Fruit fly (Drosophila melanogaster) whole organism, embryonic: Measurements from ENCODE around the gene CG6497.

Experiments
- Ada2b ChIP-seq: fragments of 200-800 bp; sonication (Bioruptor generic); IDR thresholded peaks from 2 replicates; pipeline ENCODE4 v1.3.6; 2022; ENCODE audit warnings: missing biosample characterization, missing genetic modification characterization
- Adf1 ChIP-seq: fragments of 200-800 bp; sonication (Bioruptor generic); IDR thresholded peaks from 2 replicates; pipeline ENCODE4 v1.3.6; 2022; ENCODE audit warnings: missing biosample characterization, missing genetic modification characterization
- Awh ChIP-seq: fragments of 200-800 bp; sonication (Bioruptor generic); IDR thresholded peaks from 2 replicates; pipeline ENCODE4, ENCODE4 v1.3.6; 2022; ENCODE audit warnings: missing biosample characterization, missing genetic modification characterization
- Bteb2 ChIP-seq: fragments of 200-800 bp; sonication (Bioruptor generic); optimal IDR thresholded peaks from 2 replicates; lab custom pipeline; 2016; ENCODE audit warnings: missing biosample characterization, missing genetic modification characterization
- CG11093 ChIP-seq: fragments of 200-800 bp; sonication (Bioruptor generic); IDR thresholded peaks from 3 replicates; pipeline ENCODE4 v1.3.6; 2022; ENCODE audit warnings: missing biosample characterization, missing genetic modification characterization
- CG11560 ChIP-seq: fragments of 200-800 bp; sonication (Bioruptor generic); IDR thresholded peaks from 3 replicates; pipeline ENCODE4 v1.3.6; 2022; ENCODE audit warnings: missing biosample characterization, missing genetic modification characterization
- CG14050 ChIP-seq: fragments of 200-800 bp; sonication (Bioruptor generic); IDR thresholded peaks from 3 replicates; pipeline ENCODE4 v1.3.6; 2022; ENCODE audit warnings: missing biosample characterization, missing genetic modification characterization
- CG18011 ChIP-seq: fragments of 200-800 bp; sonication (Bioruptor generic); optimal IDR thresholded peaks from 2 replicates; lab custom pipeline; 2017; ENCODE audit warnings: missing biosample characterization, missing genetic modification characterization, mild to moderate bottlenecking, moderate library complexity, missing genotype
- CG18476 ChIP-seq: fragments of 200-800 bp; sonication (Bioruptor generic); optimal IDR thresholded peaks from 2 replicates; lab custom pipeline; 2016; ENCODE audit warnings: missing biosample characterization, mild to moderate bottlenecking, missing genetic modification characterization
- CG2199 ChIP-seq: fragments of 200-800 bp; sonication (Bioruptor generic); IDR thresholded peaks from 3 replicates; pipeline ENCODE4 v1.3.6; 2022; ENCODE audit warnings: missing biosample characterization, missing genetic modification characterization
- CG2875 ChIP-seq: fragments of 200-800 bp; sonication (Bioruptor generic); optimal IDR thresholded peaks from 2 replicates; lab custom pipeline; 2017; ENCODE audit warnings: missing biosample characterization, mild to moderate bottlenecking, missing genetic modification characterization, missing genetic modification reagents
- CG31224 ChIP-seq: fragments of 200-800 bp; sonication (Bioruptor generic); IDR thresholded peaks from 2 replicates; pipeline ENCODE4 v1.3.6; 2022; ENCODE audit warnings: missing biosample characterization, missing genetic modification characterization
- CG33213 ChIP-seq: fragments of 200-800 bp; sonication (Bioruptor generic); optimal IDR thresholded peaks from 3 replicates; lab custom pipeline; 2016; ENCODE audit warnings: missing biosample characterization, missing genetic modification characterization
- CG3847 ChIP-seq: fragments of 200-800 bp; sonication (Bioruptor generic); IDR thresholded peaks from 2 replicates; pipeline ENCODE4 v1.3.6; 2022; ENCODE audit warnings: missing biosample characterization, missing genetic modification characterization
- CG4282 ChIP-seq: fragments of 200-800 bp; sonication (Bioruptor generic); optimal IDR thresholded peaks from 2 replicates; lab custom pipeline; 2016; ENCODE audit warnings: missing biosample characterization, missing genetic modification characterization
- CG4360 ChIP-seq: fragments of 200-800 bp; sonication (Bioruptor generic); IDR thresholded peaks from 2 replicates; pipeline ENCODE4 v1.3.6; 2022; ENCODE audit warnings: missing biosample characterization, missing genetic modification characterization
- CG8478 ChIP-seq: fragments of >200 bp; optimal IDR thresholded peaks from 2 replicates; lab custom pipeline; 2018
- CG9609 ChIP-seq: fragments of 200-800 bp; sonication (Bioruptor generic); optimal IDR thresholded peaks from 3 replicates; lab custom pipeline; 2016; ENCODE audit warnings: missing biosample characterization, missing genetic modification characterization
- CkIIα-i1 ChIP-seq: fragments of 200-800 bp; sonication (Bioruptor generic); IDR thresholded peaks from 2 replicates; pipeline ENCODE4 v1.3.6; 2022; ENCODE audit warnings: missing biosample characterization, missing genetic modification characterization
- CrebB ChIP-seq: fragments of 200-800 bp; sonication (Bioruptor generic); optimal IDR thresholded peaks from 3 replicates; lab custom pipeline; 2018; ENCODE audit warnings: missing biosample characterization, mild to moderate bottlenecking, missing genetic modification characterization
- D ChIP-seq, 2 experiments: fragments of 200-800 bp in 1 of 2; fragments of >200 bp in 1 of 2; sonication (Bioruptor generic) in 1 of 2; optimal IDR thresholded peaks; 2 replicates in 1 of 2; 3 replicates in 1 of 2; lab custom pipeline; 2017; ENCODE audit warnings: mild to moderate bottlenecking in 1 of 2, missing biosample characterization in 1 of 2, missing genetic modification characterization in 1 of 2, missing genetic modification reagents in 1 of 2
- Fer2 ChIP-seq: fragments of 200-800 bp; sonication (Bioruptor generic); optimal IDR thresholded peaks from 2 replicates; lab custom pipeline; 2018; ENCODE audit warnings: missing biosample characterization, mild to moderate bottlenecking, missing genetic modification characterization, moderate library complexity
- Gug ChIP-seq: fragments of 200-800 bp; sonication (Bioruptor generic); IDR thresholded peaks from 4 replicates; pipeline ENCODE4 v1.3.6; 2022; ENCODE audit warnings: missing biosample characterization, missing genetic modification characterization
- H2.0 ChIP-seq: fragments of 200-800 bp; sonication (Bioruptor generic); IDR thresholded peaks from 2 replicates; pipeline ENCODE4 v1.3.6; 2022; ENCODE audit warnings: missing biosample characterization, missing genetic modification characterization
- HLH54F ChIP-seq: fragments of 200-800 bp; sonication (Bioruptor generic); optimal IDR thresholded peaks from 3 replicates; lab custom pipeline; 2016; ENCODE audit warnings: missing biosample characterization, missing genetic modification characterization
- HmgZ ChIP-seq: fragments of 200-800 bp; sonication (Bioruptor generic); optimal IDR thresholded peaks from 2 replicates; lab custom pipeline; 2018; ENCODE audit warnings: missing biosample characterization, mild to moderate bottlenecking, missing genetic modification characterization
- Hsf ChIP-seq: fragments of 200-800 bp; sonication (Bioruptor generic); optimal IDR thresholded peaks from 3 replicates; lab custom pipeline; 2016; ENCODE audit warnings: missing biosample characterization, missing genetic modification characterization
- NFAT ChIP-seq: fragments of 200-800 bp; sonication (Bioruptor generic); IDR thresholded peaks from 2 replicates; pipeline ENCODE4 v1.3.6; 2022; ENCODE audit warnings: missing biosample characterization, missing genetic modification characterization
- Nf-YA ChIP-seq: fragments of 200-800 bp; sonication (Bioruptor generic); IDR thresholded peaks from 2 replicates; pipeline ENCODE4 v1.3.6; 2022; ENCODE audit warnings: missing biosample characterization, missing genetic modification characterization
- PHDP ChIP-seq: fragments of 200-800 bp; sonication (Bioruptor generic); optimal IDR thresholded peaks from 3 replicates; lab custom pipeline; 2018; ENCODE audit warnings: missing biosample characterization, mild to moderate bottlenecking, missing genetic modification characterization, moderate library complexity
- Ptx1 ChIP-seq: fragments of 200-800 bp; sonication (Bioruptor generic); IDR thresholded peaks from 2 replicates; pipeline ENCODE4 v1.3.6; 2022; ENCODE audit warnings: missing biosample characterization, missing genetic modification characterization
- Rx ChIP-seq: fragments of 200-800 bp; sonication (Bioruptor generic); IDR thresholded peaks from 2 replicates; pipeline ENCODE4 v1.3.6; 2022; ENCODE audit warnings: missing biosample characterization, missing genetic modification characterization
- Six4 ChIP-seq: fragments of 200-800 bp; sonication (Bioruptor generic); optimal IDR thresholded peaks from 2 replicates; lab custom pipeline; 2016; ENCODE audit warnings: missing biosample characterization, missing genetic modification characterization
- Spps ChIP-seq: fragments of 200-800 bp; sonication (Bioruptor generic); optimal IDR thresholded peaks from 2 replicates; lab custom pipeline; 2018; ENCODE audit warnings: missing biosample characterization, mild to moderate bottlenecking, missing genetic modification characterization
- aop ChIP-seq: fragments of 200-800 bp; sonication (Bioruptor generic); IDR thresholded peaks from 2 replicates; pipeline ENCODE4 v1.3.6; 2022; ENCODE audit warnings: missing biosample characterization, missing genetic modification characterization
- ash1 ChIP-seq: fragments of 200-800 bp; sonication (Bioruptor generic); optimal IDR thresholded peaks from 2 replicates; lab custom pipeline; 2018; ENCODE audit warnings: missing biosample characterization, mild to moderate bottlenecking, missing genetic modification characterization
- cas ChIP-seq: fragments of 200-800 bp; sonication (Bioruptor generic); IDR thresholded peaks from 2 replicates; pipeline ENCODE4 v1.3.6; 2022; ENCODE audit warnings: missing biosample characterization, missing genetic modification characterization
- cg ChIP-seq: fragments of 200-800 bp; sonication (Bioruptor generic); optimal IDR thresholded peaks from 3 replicates; lab custom pipeline; 2019; ENCODE audit warnings: missing biosample characterization, mild to moderate bottlenecking, missing genetic modification characterization, moderate library complexity
- ci ChIP-seq: fragments of 200-800 bp; sonication (Bioruptor generic); IDR thresholded peaks from 3 replicates; pipeline ENCODE4 v1.3.6; 2022; ENCODE audit warnings: missing biosample characterization, missing genetic modification characterization
- crc ChIP-seq: fragments of 200-800 bp; sonication (Bioruptor generic); optimal IDR thresholded peaks from 2 replicates; lab custom pipeline; 2016; ENCODE audit warnings: missing biosample characterization, missing genetic modification characterization
- dmrt99B ChIP-seq: fragments of 200-800 bp; sonication (Bioruptor generic); optimal IDR thresholded peaks from 2 replicates; lab custom pipeline; 2018; ENCODE audit warnings: missing biosample characterization, mild to moderate bottlenecking, missing genetic modification characterization, moderate library complexity
- fd102C ChIP-seq: fragments of 200-800 bp; sonication (Bioruptor generic); optimal IDR thresholded peaks from 2 replicates; lab custom pipeline; 2018; ENCODE audit warnings: missing biosample characterization, mild to moderate bottlenecking, missing genetic modification characterization, moderate library complexity
- gsb-n ChIP-seq: fragments of 200-800 bp; sonication (Bioruptor generic); optimal IDR thresholded peaks from 3 replicates; lab custom pipeline; 2018; ENCODE audit warnings: missing biosample characterization, mild to moderate bottlenecking, missing genetic modification characterization
- ham ChIP-seq: fragments of 200-800 bp; sonication (Bioruptor generic); IDR thresholded peaks from 2 replicates; pipeline ENCODE4 v1.3.6; 2022; ENCODE audit warnings: missing biosample characterization, missing genetic modification characterization
- her ChIP-seq: fragments of 200-800 bp; sonication (Bioruptor generic); optimal IDR thresholded peaks from 2 replicates; lab custom pipeline; 2016; ENCODE audit warnings: missing biosample characterization, missing genetic modification characterization
- pan ChIP-seq, 4 experiments: fragments of >200 bp in 3 of 4; fragments of 200-800 bp in 1 of 4; sonication (Bioruptor generic) in 1 of 4; optimal IDR thresholded peaks in 3 of 4; IDR thresholded peaks in 1 of 4; 2 replicates each; pipeline versions ENCODE4 v1.3.6 to Lab custom; 2017 to 2022; ENCODE audit warnings: missing biosample characterization in 2 of 4, missing genetic modification characterization in 2 of 4, mixed read lengths in 1 of 4
- rib ChIP-seq: fragments of 200-800 bp; sonication (Bioruptor generic); IDR thresholded peaks from 2 replicates; pipeline ENCODE4 v1.3.6; 2022; ENCODE audit warnings: missing biosample characterization, missing genetic modification characterization
- sens-2 ChIP-seq: fragments of 200-800 bp; sonication (Bioruptor generic); IDR thresholded peaks from 2 replicates; pipeline ENCODE4 v1.3.6; 2022; ENCODE audit warnings: missing biosample characterization, missing genetic modification characterization
- sim ChIP-seq: fragments of 200-800 bp; sonication (Bioruptor generic); IDR thresholded peaks from 2 replicates; pipeline ENCODE4 v1.3.6; 2022; ENCODE audit warnings: missing biosample characterization, missing genetic modification characterization
- sisA ChIP-seq: fragments of 200-800 bp; sonication (Bioruptor generic); IDR thresholded peaks from 2 replicates; pipeline ENCODE4 v1.3.6; 2022; ENCODE audit warnings: missing biosample characterization, missing genetic modification characterization
- tin ChIP-seq: fragments of 200-800 bp; sonication (Bioruptor generic); optimal IDR thresholded peaks from 3 replicates; lab custom pipeline; 2016; ENCODE audit warnings: missing biosample characterization, missing genetic modification characterization
- tna ChIP-seq: fragments of 200-800 bp; sonication (Bioruptor generic); IDR thresholded peaks from 2 replicates; pipeline ENCODE4 v1.3.6; 2022; ENCODE audit warnings: missing biosample characterization, missing genetic modification characterization; ENCODE audit not compliant: partially characterized antibody
- yki ChIP-seq: fragments of >200 bp; optimal IDR thresholded peaks from 3 replicates; lab custom pipeline; 2018

CG6497 gene

DNA sequence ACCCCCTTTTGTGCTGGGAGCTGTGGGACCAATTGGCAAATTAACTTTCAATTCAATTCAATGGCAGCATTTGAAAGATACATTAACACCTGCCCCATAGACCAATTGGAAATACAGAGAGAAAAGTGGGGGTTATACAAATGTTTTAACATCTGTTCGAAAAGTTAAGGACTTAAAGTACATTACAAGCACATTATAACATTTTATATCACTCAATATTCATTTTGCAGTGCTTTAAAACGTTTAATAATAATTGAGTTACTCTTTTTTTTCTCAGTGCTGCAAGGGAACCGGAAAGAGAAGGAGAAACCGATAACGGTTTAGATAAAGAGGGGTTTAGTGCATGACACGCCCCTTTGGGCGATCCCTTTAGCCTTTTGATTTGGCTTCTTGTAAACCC, 44.3 kb downstream of the CG6497 start (continued):
- TF ChIP-seq CG18476 (GFP tag; lab: Kevin White, UChicago) (no peak), HLH54F (GFP tag; lab: Kevin White, UChicago) (no peak), CG2875 (GFP tag; lab: Kevin White, UChicago) (no peak), fd102C (GFP tag; lab: Kevin White, UChicago) (no peak), HmgZ (tag; lab: Kevin White, UChicago) (no peak), CG11560 (tag; lab: Robert Waterston, UW) (no peak), ham (no peak), Hsf (GFP tag; lab: Kevin White, UChicago) (peak; percentile 20), sisA (peak; percentile 12; the same call in 1 of the 2 replicates), Six4 (GFP tag; lab: Kevin White, UChicago) (no peak), CG11093 (GFP tag; lab: Robert Waterston, UW) (no peak), Gug (GFP tag; lab: Robert Waterston, UW) (no peak), tin (GFP tag; lab: Kevin White, UChicago) (peak; percentile 2), Nf-YA (GFP tag; lab: Robert Waterston, UW) (no peak), CG4360 (GFP tag; lab: Robert Waterston, UW) (no peak), CG18011 (GFP tag; lab: Kevin White, UChicago) (no peak), Rx (no peak), CG2199 (GFP tag; lab: Robert Waterston, UW) (no peak), dmrt99B (tag; lab: Kevin White, UChicago) (peak; percentile 32), CG9609 (GFP tag; lab: Kevin White, UChicago) (no peak), cg (GFP tag; lab: Kevin White, UChicago) (no peak), CkIIα-i1 (no peak), Spps (tag; lab: Kevin White, UChicago) (no peak), CG8478 (lab: Kevin White, UChicago) (no peak), Adf1 (GFP tag; lab: Robert Waterston, UW) (no peak), Awh (no peak), CG14050 (no peak), CG33213 (GFP tag; lab: Kevin White, UChicago) (no peak), CG4282 (GFP tag; lab: Kevin White, UChicago) (no peak), cas (GFP tag; lab: Robert Waterston, UW) (no peak), sens-2 (GFP tag; lab: Robert Waterston, UW) (no peak), yki (lab: Kevin White, UChicago) (no peak), CG3847 (GFP tag; lab: Robert Waterston, UW) (0 out of 2 replicates have a peak, but pooled peaks have one; percentile 10), gsb-n (tag; lab: Kevin White, UChicago) (no peak), aop (GFP tag; lab: Robert Waterston, UW) (no peak), NFAT (no peak), sim (GFP tag; lab: Robert Waterston, UW) (no peak), H2.0 (GFP tag; lab: Robert Waterston, UW) (no peak), PHDP (tag; lab: Kevin White, UChicago) (no peak), her (GFP tag; lab: Kevin White, UChicago) (no peak), crc (no peak), ci (peak; percentile 66; the same call in 2 of the 3 replicates), CrebB (tag; lab: Kevin White, UChicago) (no peak), tna (GFP tag; lab: Robert Waterston, UW) (no peak), pan (optimal IDR thresholded peaks at IDR 0.05; lab: Kevin White, UChicago) (no peak), pan (GFP tag; optimal IDR thresholded peaks at IDR 0.05 in 1 of 2, IDR thresholded peaks at IDR 0.05 in 1 of 2) (peak in 1 of 2 experiments; percentile 17), Bteb2 (GFP tag; lab: Kevin White, UChicago) (no peak), Fer2 (tag; lab: Kevin White, UChicago) (no peak), rib (GFP tag; lab: Robert Waterston, UW) (no peak), D (optimal IDR thresholded peaks at IDR 0.05; lab: Kevin White, UChicago) (no peak), D (GFP tag; optimal IDR thresholded peaks at IDR 0.05; lab: Kevin White, UChicago) (no peak), CG31224 (GFP tag; lab: Robert Waterston, UW) (no peak), Ptx1 (GFP tag; lab: Robert Waterston, UW) (no peak), Ada2b (GFP tag; lab: Robert Waterston, UW) (0 out of 2 replicates have a peak, but pooled peaks have one; percentile 10), ash1 (GFP tag; lab: Kevin White, UChicago) (no peak)
